Worm (Caenorhabditis elegans) whole organism, L4 larva: ENCODE data around the gene pix-1.
A peak's percentile ranks its signal among the peaks of the same experiment; 100 is the strongest.

Experiments used
- F10B5.3 ChIP-seq: sonication (generic microtip); optimal IDR thresholded peaks from 2 replicates; lab custom pipeline; 2016; ENCODE audit warnings: mild to moderate bottlenecking, missing genetic modification characterization, missing compliant biosample characterization
- F37D6.2 ChIP-seq: sonication (generic microtip); optimal IDR thresholded peaks from 2 replicates; lab custom pipeline; 2016; ENCODE audit warnings: mild to moderate bottlenecking, missing genetic modification characterization, missing compliant biosample characterization
- F49E8.2 ChIP-seq: sonication (generic microtip); optimal IDR thresholded peaks from 2 replicates; lab custom pipeline; 2016; ENCODE audit warnings: missing compliant biosample characterization, mild to moderate bottlenecking, missing genetic modification characterization, borderline replicate concordance
- R02D3.7 ChIP-seq: fragments of 150-350 bp; sonication (generic microtip); optimal IDR thresholded peaks from 3 replicates; lab custom pipeline; 2014; ENCODE audit warnings: missing biosample characterization, missing genetic modification characterization
- T20F7.1 ChIP-seq: fragments of 200-800 bp; sonication (Bioruptor generic); optimal IDR thresholded peaks from 2 replicates; lab custom pipeline; 2018; ENCODE audit warnings: mild to moderate bottlenecking, missing genetic modification characterization, missing compliant biosample characterization
- Y105C5A.15 ChIP-seq: fragments of 200-800 bp; sonication (Bioruptor generic); IDR thresholded peaks from 2 replicates; pipeline ENCODE4 v1.3.6; 2022; ENCODE audit warnings: missing genetic modification characterization, missing compliant biosample characterization
- aha-1 ChIP-seq: fragments of 150-350 bp; peaks from one replicate; lab custom pipeline; 2014; ENCODE audit warnings: missing biosample characterization, missing genetic modification characterization
- aly-2 ChIP-seq: sonication (generic microtip); optimal IDR thresholded peaks from 2 replicates; lab custom pipeline; 2018; ENCODE audit warnings: missing biosample characterization, missing genetic modification characterization
- arid-1 ChIP-seq: fragments of 200-800 bp; sonication (Bioruptor generic); conservative IDR thresholded peaks from 2 replicates; pipeline ENCODE4 v1.3.6; 2022; ENCODE audit warnings: missing genetic modification reagents, missing genetic modification characterization, missing compliant biosample characterization
- ceh-20 ChIP-seq: fragments of 200-800 bp; sonication (Bioruptor generic); IDR thresholded peaks from 2 replicates; pipeline ENCODE4 v1.3.6; 2022; ENCODE audit warnings: missing genetic modification reagents, missing genetic modification characterization, missing compliant biosample characterization
- ceh-44 ChIP-seq: fragments of 200-800 bp; sonication (Bioruptor generic); IDR thresholded peaks from 2 replicates; pipeline ENCODE4 v1.3.6; 2022; ENCODE audit warnings: missing genetic modification reagents, missing genetic modification characterization, missing compliant biosample characterization
- ces-1 ChIP-seq: fragments of 150-350 bp; sonication (generic microtip); optimal IDR thresholded peaks from 4 replicates; lab custom pipeline; 2014; ENCODE audit warnings: missing biosample characterization, missing genetic modification reagents, missing genetic modification characterization
- ctbp-1 ChIP-seq: fragments of 200-800 bp; sonication (Bioruptor generic); IDR thresholded peaks from 2 replicates; pipeline ENCODE4 v1.3.6; 2022; ENCODE audit warnings: missing genetic modification reagents, missing genetic modification characterization, missing compliant biosample characterization
- daf-19 ChIP-seq: fragments of 200-800 bp; sonication (Bioruptor generic); conservative IDR thresholded peaks from 2 replicates; pipeline ENCODE4 v1.3.6; 2022; ENCODE audit warnings: missing genetic modification characterization, missing compliant biosample characterization
- dmd-6 ChIP-seq: fragments of 200-800 bp; sonication (Bioruptor generic); IDR thresholded peaks from 2 replicates; pipeline ENCODE4 v1.3.6; 2022; ENCODE audit warnings: missing genetic modification reagents, missing genetic modification characterization, missing compliant biosample characterization
- dmd-8 ChIP-seq: fragments of 200-800 bp; sonication (Bioruptor generic); IDR thresholded peaks from 2 replicates; pipeline ENCODE4 v1.3.6; 2022; ENCODE audit warnings: missing genetic modification characterization, missing compliant biosample characterization
- dve-1 ChIP-seq: sonication (generic microtip); optimal IDR thresholded peaks from 2 replicates; lab custom pipeline; 2017; ENCODE audit warnings: antibody characterized with exemption, mild to moderate bottlenecking, missing genetic modification characterization, missing compliant biosample characterization; ENCODE audit not compliant: insufficient read depth
- egl-27 ChIP-seq: sonication (generic microtip); optimal IDR thresholded peaks from 3 replicates; lab custom pipeline; 2017; ENCODE audit warnings: missing biosample characterization, missing genetic modification reagents, missing genetic modification characterization
- fos-1 ChIP-seq: fragments of 150-350 bp; optimal IDR thresholded peaks from 2 replicates; lab custom pipeline; 2014; ENCODE audit warnings: missing biosample characterization, missing genetic modification characterization
- gei-8 ChIP-seq: fragments of 200-800 bp; sonication (Bioruptor generic); optimal IDR thresholded peaks from 2 replicates; lab custom pipeline; 2018; ENCODE audit warnings: mild to moderate bottlenecking, missing genetic modification characterization, missing compliant biosample characterization
- hif-1 ChIP-seq, 2 experiments: sonication (generic microtip); optimal IDR thresholded peaks; 2 replicates each; lab custom pipeline; 2016 to 2017; ENCODE audit warnings: missing compliant biosample characterization in 2 of 2, missing genetic modification characterization in 2 of 2, missing genetic modification reagents in 2 of 2, missing genotype in 2 of 2, mild to moderate bottlenecking in 1 of 2
- hlh-30 ChIP-seq: sonication (generic microtip); optimal IDR thresholded peaks from 2 replicates; lab custom pipeline; 2017; ENCODE audit warnings: antibody characterized with exemption, mild to moderate bottlenecking, missing genetic modification characterization, missing compliant biosample characterization; ENCODE audit not compliant: insufficient read depth
- lin-29 ChIP-seq: fragments of 200-800 bp; sonication (Bioruptor generic); IDR thresholded peaks from 2 replicates; pipeline ENCODE4 v1.3.6; 2022; ENCODE audit warnings: missing genetic modification reagents, missing genetic modification characterization, missing compliant biosample characterization
- lin-38 ChIP-seq: fragments of 200-800 bp; sonication (Bioruptor generic); IDR thresholded peaks from 2 replicates; pipeline ENCODE4 v1.3.6; 2022; ENCODE audit warnings: missing genetic modification reagents, missing genetic modification characterization, missing compliant biosample characterization
- lir-3 ChIP-seq: sonication (generic microtip); optimal IDR thresholded peaks from 2 replicates; lab custom pipeline; 2016; ENCODE audit warnings: mild to moderate bottlenecking, missing genetic modification characterization, missing compliant biosample characterization
- lsy-2 ChIP-seq, 2 experiments: fragments of 150-350 bp in 1 of 2; sonication (generic microtip) in 1 of 2; optimal IDR thresholded peaks; 2 replicates each; lab custom pipeline; 2014 to 2017; ENCODE audit warnings: missing biosample characterization in 2 of 2, missing genetic modification characterization in 2 of 2
- madf-5 ChIP-seq, 2 experiments: fragments of 200-800 bp; sonication (Bioruptor generic); IDR thresholded peaks; 2 replicates each; pipeline ENCODE4 v1.3.6; 2022; ENCODE audit warnings: missing compliant biosample characterization in 2 of 2, missing genetic modification characterization in 2 of 2
- mdl-1 ChIP-seq, 2 experiments: fragments of 150-350 bp in 1 of 2; sonication (generic microtip) in 1 of 2; optimal IDR thresholded peaks; 2 replicates each; lab custom pipeline; 2014 to 2017; ENCODE audit warnings: missing biosample characterization in 2 of 2, missing genetic modification characterization in 2 of 2
- mep-1 ChIP-seq: fragments of 150-350 bp; sonication (generic microtip); optimal IDR thresholded peaks from 3 replicates; lab custom pipeline; 2014; ENCODE audit warnings: missing biosample characterization, missing genetic modification characterization
- mxl-2 ChIP-seq: fragments of 200-800 bp; sonication (Bioruptor generic); conservative IDR thresholded peaks from 2 replicates; pipeline ENCODE4 v1.3.6; 2022; ENCODE audit warnings: missing genetic modification reagents, missing genetic modification characterization, missing compliant biosample characterization
- mxl-3 ChIP-seq: fragments of 200-800 bp; sonication (Bioruptor generic); optimal IDR thresholded peaks from 2 replicates; lab custom pipeline; 2018; ENCODE audit warnings: mild to moderate bottlenecking, missing genetic modification characterization, missing compliant biosample characterization
- nhr-11 ChIP-seq: fragments of 150-350 bp; optimal IDR thresholded peaks from 2 replicates; lab custom pipeline; 2014; ENCODE audit warnings: missing biosample characterization, missing genetic modification characterization
- nhr-237 ChIP-seq: sonication (generic microtip); optimal IDR thresholded peaks from 2 replicates; lab custom pipeline; 2017; ENCODE audit warnings: missing biosample characterization, missing genetic modification characterization
- nhr-25 ChIP-seq: sonication (generic microtip); optimal IDR thresholded peaks from 2 replicates; lab custom pipeline; 2017; ENCODE audit warnings: missing genetic modification characterization, mild to moderate bottlenecking, missing compliant biosample characterization, antibody characterized with exemption, moderate library complexity, borderline replicate concordance; ENCODE audit not compliant: insufficient read depth
- nhr-41 ChIP-seq: fragments of 200-800 bp; sonication (Bioruptor generic); IDR thresholded peaks from 2 replicates; pipeline ENCODE4 v1.3.6; 2022; ENCODE audit warnings: missing genetic modification reagents, missing genetic modification characterization, missing compliant biosample characterization
- nhr-6 ChIP-seq: fragments of 150-350 bp; optimal IDR thresholded peaks from 2 replicates; lab custom pipeline; 2014; ENCODE audit warnings: missing biosample characterization, missing genetic modification characterization
- nhr-76 ChIP-seq: fragments of 150-350 bp; optimal IDR thresholded peaks from 2 replicates; lab custom pipeline; 2014; ENCODE audit warnings: missing biosample characterization, missing genetic modification characterization
- nhr-77 ChIP-seq: fragments of 150-350 bp; optimal IDR thresholded peaks from 2 replicates; lab custom pipeline; 2014; ENCODE audit warnings: missing biosample characterization, missing genetic modification characterization
- php-3 ChIP-seq: fragments of 200-800 bp; sonication (Bioruptor generic); IDR thresholded peaks from 2 replicates; pipeline ENCODE4 v1.3.6; 2022; ENCODE audit warnings: missing genetic modification reagents, missing genetic modification characterization, missing compliant biosample characterization
- pqm-1 ChIP-seq: sonication (generic microtip); optimal IDR thresholded peaks from 2 replicates; lab custom pipeline; 2017; ENCODE audit warnings: missing biosample characterization, missing genetic modification characterization
- saeg-2 ChIP-seq: fragments of 200-800 bp; sonication (Bioruptor generic); IDR thresholded peaks from 2 replicates; pipeline ENCODE4 v1.3.6; 2022; ENCODE audit warnings: missing genetic modification reagents, missing genetic modification characterization, missing compliant biosample characterization
- skn-1 ChIP-seq: fragments of 150-350 bp; optimal IDR thresholded peaks from 2 replicates; lab custom pipeline; 2014; ENCODE audit warnings: missing biosample characterization, missing genetic modification characterization
- snpc-1.2 ChIP-seq: fragments of 200-800 bp; sonication (Bioruptor generic); IDR thresholded peaks from 2 replicates; pipeline ENCODE4 v1.3.6; 2022; ENCODE audit warnings: missing genetic modification reagents, missing genetic modification characterization, missing compliant biosample characterization
- snpc-4 ChIP-seq: fragments of 150-350 bp; optimal IDR thresholded peaks from 2 replicates; lab custom pipeline; 2014; ENCODE audit warnings: missing biosample characterization, missing genetic modification characterization
- spr-3 ChIP-seq: fragments of 200-800 bp; sonication (Bioruptor generic); optimal IDR thresholded peaks from 2 replicates; lab custom pipeline; 2018; ENCODE audit warnings: mild to moderate bottlenecking, missing genetic modification characterization, missing compliant biosample characterization
- tag-97 ChIP-seq: fragments of 200-800 bp; sonication (Bioruptor generic); IDR thresholded peaks from 2 replicates; pipeline ENCODE4 v1.3.6; 2022; ENCODE audit warnings: missing genetic modification characterization, missing compliant biosample characterization
- tra-1 ChIP-seq: fragments of 200-800 bp; sonication (Bioruptor generic); IDR thresholded peaks from 2 replicates; pipeline ENCODE4 v1.3.6; 2022; ENCODE audit warnings: missing genetic modification reagents, missing genetic modification characterization, missing compliant biosample characterization
- vab-7 ChIP-seq: fragments of 200-800 bp; sonication (Bioruptor generic); IDR thresholded peaks from 2 replicates; pipeline ENCODE4 v1.3.6; 2022; ENCODE audit warnings: missing genetic modification reagents, missing genetic modification characterization, missing compliant biosample characterization
- zip-11 ChIP-seq: fragments of 200-800 bp; sonication (Bioruptor generic); IDR thresholded peaks from 2 replicates; pipeline ENCODE4 v1.3.6; 2022; ENCODE audit warnings: missing genetic modification characterization, missing compliant biosample characterization
- zip-2 ChIP-seq: fragments of 150-350 bp; optimal IDR thresholded peaks from 2 replicates; lab custom pipeline; 2014; ENCODE audit warnings: missing biosample characterization, missing genetic modification characterization
- ztf-11 ChIP-seq: fragments of 150-350 bp; optimal IDR thresholded peaks from 2 replicates; lab custom pipeline; 2014; ENCODE audit warnings: missing biosample characterization, missing genetic modification characterization

The pix-1 gene

DNA sequence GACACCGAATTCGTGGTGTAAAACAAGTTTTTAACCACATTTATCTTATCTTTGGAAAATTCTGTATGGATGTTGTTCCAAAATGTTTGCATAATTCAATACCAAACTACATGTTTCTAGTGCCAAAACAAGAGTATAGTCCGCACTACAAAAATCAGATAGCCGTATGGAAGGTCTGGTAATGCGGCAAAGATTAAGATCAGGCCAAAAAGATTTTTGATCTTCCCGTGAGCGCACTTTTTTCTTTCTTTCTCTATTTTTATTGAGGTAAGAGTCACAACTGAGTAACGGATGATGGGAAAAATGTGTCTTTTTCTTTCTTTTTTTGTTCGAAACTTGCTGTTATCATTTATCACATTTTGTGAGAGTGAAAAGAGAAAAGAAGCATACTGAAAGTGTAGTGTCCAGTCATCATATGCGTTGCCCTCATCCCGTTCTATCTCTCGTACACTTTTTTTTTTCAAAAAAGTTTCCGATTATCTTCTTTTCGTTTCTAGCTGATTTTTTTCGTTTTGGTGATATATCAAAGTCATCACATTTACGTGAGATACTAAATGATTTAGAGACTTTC lies 17.5 kb downstream of the pix-1 start (continued):
- TF ChIP-seq saeg-2 (GFP tag; lab: Robert Waterston, UW) (no peak), skn-1 (no peak), ceh-20 (peak; percentile 47; the same call in 1 of the 2 replicates), lin-29 (GFP tag; lab: Robert Waterston, UW) (no peak), snpc-4 (no peak), snpc-1.2 (GFP tag; lab: Robert Waterston, UW) (no peak), hif-1 (tag; optimal IDR thresholded peaks at IDR 0.05; lab: Kevin White, UChicago) (peak in 1 of 2 experiments; percentile 47), mdl-1 (tag; optimal IDR thresholded peaks at IDR 0.05; lab: Kevin White, UChicago) (peak in 1 of 2 experiments; percentile 32), dve-1 (tag; lab: Kevin White, UChicago) (peak; percentile 8), daf-19 (GFP tag; lab: Robert Waterston, UW) (no peak), nhr-41 (GFP tag; lab: Robert Waterston, UW) (no peak), aly-2 (no peak), ctbp-1 (GFP tag; lab: Robert Waterston, UW) (peak; percentile 40; the same call in 1 of the 2 replicates), nhr-11 (tag; lab: Kevin White, UChicago) (peak; percentile 67), pqm-1 (peak; percentile 38), ceh-44 (GFP tag; lab: Robert Waterston, UW) (no peak), tag-97 (GFP tag; lab: Robert Waterston, UW) (no peak), F37D6.2 (tag; lab: Kevin White, UChicago) (no peak), lir-3 (no peak), T20F7.1 (GFP tag; lab: Kevin White, UChicago) (no peak), lsy-2 (tag; optimal IDR thresholded peaks at IDR 0.05; lab: Kevin White, UChicago) (peak in 1 of 2 experiments; percentile 41), php-3 (GFP tag; lab: Robert Waterston, UW) (no peak), F10B5.3 (tag; lab: Kevin White, UChicago) (no peak), F49E8.2 (tag; lab: Kevin White, UChicago) (no peak), R02D3.7 (tag; lab: Kevin White, UChicago) (no peak), nhr-237 (tag; lab: Kevin White, UChicago) (no peak), egl-27 (tag; lab: Kevin White, UChicago) (no peak), nhr-6 (peak; percentile 34), spr-3 (GFP tag; lab: Kevin White, UChicago) (no peak), ztf-11 (tag; lab: Kevin White, UChicago) (no peak), madf-5 (GFP tag; IDR thresholded peaks at IDR 0.05; lab: Robert Waterston, UW) (no peak), dmd-6 (GFP tag; lab: Robert Waterston, UW) (peak; percentile 84), zip-11 (GFP tag; lab: Robert Waterston, UW) (no peak), zip-2 (tag; lab: Kevin White, UChicago) (no peak), hlh-30 (tag; lab: Kevin White, UChicago) (peak; percentile 63), dmd-8 (GFP tag; lab: Robert Waterston, UW) (no peak), tra-1 (GFP tag; lab: Robert Waterston, UW) (peak; percentile 75), nhr-25 (tag; lab: Kevin White, UChicago) (no peak), nhr-76 (tag; lab: Kevin White, UChicago) (no peak), mxl-3 (GFP tag; lab: Kevin White, UChicago) (peak; percentile 68), ces-1 (no peak), lin-38 (no peak), nhr-77 (tag; lab: Kevin White, UChicago) (no peak), vab-7 (no peak), mxl-2 (GFP tag; lab: Robert Waterston, UW) (no peak), arid-1 (GFP tag; lab: Robert Waterston, UW) (no peak), fos-1 (no peak), gei-8 (no peak), mep-1 (peak; percentile 26), Y105C5A.15 (GFP tag; lab: Robert Waterston, UW) (no peak), aha-1 (peak; percentile 42)
